Fruit fly (Drosophila melanogaster) whole organism, prepupa: ENCODE data around the gene CG34278.

ENCODE experiments used
- Blimp-1 ChIP-seq: fragments of 200-800 bp; sonication (Bioruptor generic); optimal IDR thresholded peaks from 3 replicates; lab custom pipeline; 2017; ENCODE audit warnings: missing biosample characterization, missing genetic modification characterization, mild to moderate bottlenecking, moderate library complexity, missing genetic modification reagents
- CG10669 ChIP-seq: fragments of 200-800 bp; sonication (Bioruptor generic); optimal IDR thresholded peaks from 3 replicates; lab custom pipeline; 2018; ENCODE audit warnings: missing biosample characterization, mild to moderate bottlenecking, missing genetic modification characterization, moderate library complexity
- CG11762 ChIP-seq: fragments of 200-800 bp; sonication (Bioruptor generic); optimal IDR thresholded peaks from 3 replicates; lab custom pipeline; 2016; ENCODE audit warnings: missing biosample characterization, missing genetic modification characterization; ENCODE audit not compliant: insufficient read depth
- CG11902 ChIP-seq: fragments of 200-800 bp; sonication (Bioruptor generic); optimal IDR thresholded peaks from 3 replicates; lab custom pipeline; 2016; ENCODE audit warnings: missing biosample characterization, missing genetic modification characterization
- CG15336 ChIP-seq: fragments of 200-800 bp; sonication (Bioruptor generic); IDR thresholded peaks from 2 replicates; pipeline ENCODE4 v1.3.6; 2022; ENCODE audit warnings: missing biosample characterization, missing genetic modification characterization
- CG3032 ChIP-seq: fragments of 200-800 bp; optimal IDR thresholded peaks from 2 replicates; lab custom pipeline; 2019; ENCODE audit warnings: missing biosample characterization, mild to moderate bottlenecking, missing genetic modification characterization, moderate library complexity
- CG34406 ChIP-seq: fragments of 200-800 bp; sonication (Bioruptor generic); optimal IDR thresholded peaks from 3 replicates; lab custom pipeline; 2016; ENCODE audit warnings: missing biosample characterization, missing genetic modification characterization
- CG3919 ChIP-seq: fragments of 200-800 bp; sonication (Bioruptor generic); optimal IDR thresholded peaks from 3 replicates; lab custom pipeline; 2016; ENCODE audit warnings: missing biosample characterization, missing genetic modification characterization
- CG4318 ChIP-seq: fragments of 200-800 bp; sonication (Bioruptor generic); optimal IDR thresholded peaks from 3 replicates; lab custom pipeline; 2017; ENCODE audit warnings: missing biosample characterization, mild to moderate bottlenecking, missing genetic modification characterization
- CG6163 ChIP-seq: fragments of 200-800 bp; sonication (Bioruptor generic); IDR thresholded peaks from 3 replicates; pipeline ENCODE4 v1.3.6; 2022; ENCODE audit warnings: missing biosample characterization, missing genetic modification characterization
- CG6276 ChIP-seq: fragments of 200-800 bp; sonication (Bioruptor generic); optimal IDR thresholded peaks from 2 replicates; lab custom pipeline; 2017; ENCODE audit warnings: missing biosample characterization, mild to moderate bottlenecking, missing genetic modification characterization
- CG6792 ChIP-seq: fragments of 200-800 bp; sonication (Bioruptor generic); optimal IDR thresholded peaks from 3 replicates; lab custom pipeline; 2016; ENCODE audit warnings: missing biosample characterization, missing genetic modification characterization
- CG7368 ChIP-seq: fragments of 200-800 bp; sonication (Bioruptor generic); optimal IDR thresholded peaks from 3 replicates; lab custom pipeline; 2016; ENCODE audit warnings: missing biosample characterization, missing genetic modification characterization
- CG8119 ChIP-seq: fragments of 200-800 bp; sonication (Bioruptor generic); IDR thresholded peaks from 3 replicates; pipeline ENCODE4 v1.3.6; 2022; ENCODE audit warnings: missing biosample characterization, missing genetic modification characterization
- CG8632 ChIP-seq: fragments of 200-800 bp; sonication (Bioruptor generic); optimal IDR thresholded peaks from 3 replicates; lab custom pipeline; 2016; ENCODE audit warnings: missing biosample characterization, missing genetic modification characterization
- Eip78C ChIP-seq: fragments of 200-800 bp; sonication (Bioruptor generic); peaks from one replicate; lab custom pipeline; 2016; ENCODE audit warnings: missing biosample characterization, missing genetic modification characterization
- Ets21C ChIP-seq: fragments of 200-800 bp; sonication (Bioruptor generic); optimal IDR thresholded peaks from 3 replicates; lab custom pipeline; 2016; ENCODE audit warnings: missing biosample characterization, missing genetic modification characterization
- Hr39 ChIP-seq: fragments of 200-800 bp; sonication (Bioruptor generic); optimal IDR thresholded peaks from 2 replicates; lab custom pipeline; 2016; ENCODE audit warnings: missing biosample characterization, missing genetic modification characterization
- Hr4 ChIP-seq: fragments of 200-800 bp; sonication (Bioruptor generic); optimal IDR thresholded peaks from 3 replicates; lab custom pipeline; 2016; ENCODE audit warnings: missing biosample characterization, missing genetic modification characterization
- Met ChIP-seq: fragments of 200-800 bp; sonication (Bioruptor generic); optimal IDR thresholded peaks from 3 replicates; lab custom pipeline; 2016; ENCODE audit warnings: missing biosample characterization, missing genetic modification characterization
- OdsH ChIP-seq: fragments of 200-800 bp; sonication (Bioruptor generic); optimal IDR thresholded peaks from 3 replicates; lab custom pipeline; 2016; ENCODE audit warnings: missing biosample characterization, missing genetic modification characterization
- Smox ChIP-seq: fragments of 200-800 bp; sonication (Bioruptor generic); optimal IDR thresholded peaks from 3 replicates; lab custom pipeline; 2016; ENCODE audit warnings: missing biosample characterization, missing genetic modification characterization
- achi ChIP-seq: fragments of 200-800 bp; sonication (Bioruptor generic); optimal IDR thresholded peaks from 3 replicates; lab custom pipeline; 2016; ENCODE audit warnings: missing biosample characterization, missing genetic modification characterization
- dac ChIP-seq: fragments of 200-800 bp; sonication (Bioruptor generic); optimal IDR thresholded peaks from 2 replicates; lab custom pipeline; 2017; ENCODE audit warnings: missing biosample characterization, mild to moderate bottlenecking, missing genetic modification characterization
- dsx ChIP-seq: fragments of 200-800 bp; optimal IDR thresholded peaks from 3 replicates; lab custom pipeline; 2019; ENCODE audit warnings: missing biosample characterization, mild to moderate bottlenecking, missing genetic modification characterization, moderate library complexity; ENCODE audit not compliant: poor library complexity, severe bottlenecking
- eg ChIP-seq: fragments of 200-800 bp; sonication (Bioruptor generic); IDR thresholded peaks from 3 replicates; pipeline ENCODE4 v1.3.6; 2022; ENCODE audit warnings: missing biosample characterization, missing genetic modification characterization
- esn ChIP-seq: fragments of 200-800 bp; sonication (Bioruptor generic); optimal IDR thresholded peaks from 2 replicates; lab custom pipeline; 2016; ENCODE audit warnings: missing biosample characterization, mild to moderate bottlenecking, missing genetic modification characterization, moderate library complexity
- fkh ChIP-seq: fragments of 200-800 bp; sonication (Bioruptor generic); optimal IDR thresholded peaks from 3 replicates; lab custom pipeline; 2017; ENCODE audit warnings: missing biosample characterization, mild to moderate bottlenecking, missing genetic modification characterization, moderate library complexity
- lz ChIP-seq: fragments of 200-800 bp; sonication (Bioruptor generic); optimal IDR thresholded peaks from 3 replicates; lab custom pipeline; 2016; ENCODE audit warnings: missing biosample characterization, missing genetic modification characterization
- net ChIP-seq: fragments of 200-800 bp; sonication (Bioruptor generic); optimal IDR thresholded peaks from 3 replicates; lab custom pipeline; 2016; ENCODE audit warnings: missing biosample characterization, missing genetic modification characterization
- salr ChIP-seq, 2 experiments: fragments of 200-800 bp; sonication (Bioruptor generic); optimal IDR thresholded peaks; 3 replicates each; lab custom pipeline; 2016 to 2018; ENCODE audit warnings: missing biosample characterization in 2 of 2, missing genetic modification characterization in 2 of 2, mild to moderate bottlenecking in 1 of 2
- spab ChIP-seq: fragments of 200-800 bp; sonication (Bioruptor generic); optimal IDR thresholded peaks from 2 replicates; lab custom pipeline; 2017; ENCODE audit warnings: missing biosample characterization, mild to moderate bottlenecking, missing genetic modification characterization, missing genetic modification reagents
- ss ChIP-seq, 2 experiments: fragments of 200-800 bp; sonication (Bioruptor generic); optimal IDR thresholded peaks; 2 replicates in 1 of 2; 3 replicates in 1 of 2; lab custom pipeline; 2017 to 2018; ENCODE audit warnings: mild to moderate bottlenecking in 2 of 2, missing biosample characterization in 2 of 2, missing genetic modification characterization in 2 of 2, moderate library complexity in 1 of 2
- svp ChIP-seq: fragments of 200-800 bp; sonication (Bioruptor generic); peaks from one replicate; lab custom pipeline; 2016; ENCODE audit warnings: missing biosample characterization, missing genetic modification characterization
- vri ChIP-seq: fragments of 200-800 bp; sonication (Bioruptor generic); optimal IDR thresholded peaks from 3 replicates; lab custom pipeline; 2016; ENCODE audit warnings: missing biosample characterization, mild to moderate bottlenecking, missing genetic modification characterization

Gene CG34278

DNA sequence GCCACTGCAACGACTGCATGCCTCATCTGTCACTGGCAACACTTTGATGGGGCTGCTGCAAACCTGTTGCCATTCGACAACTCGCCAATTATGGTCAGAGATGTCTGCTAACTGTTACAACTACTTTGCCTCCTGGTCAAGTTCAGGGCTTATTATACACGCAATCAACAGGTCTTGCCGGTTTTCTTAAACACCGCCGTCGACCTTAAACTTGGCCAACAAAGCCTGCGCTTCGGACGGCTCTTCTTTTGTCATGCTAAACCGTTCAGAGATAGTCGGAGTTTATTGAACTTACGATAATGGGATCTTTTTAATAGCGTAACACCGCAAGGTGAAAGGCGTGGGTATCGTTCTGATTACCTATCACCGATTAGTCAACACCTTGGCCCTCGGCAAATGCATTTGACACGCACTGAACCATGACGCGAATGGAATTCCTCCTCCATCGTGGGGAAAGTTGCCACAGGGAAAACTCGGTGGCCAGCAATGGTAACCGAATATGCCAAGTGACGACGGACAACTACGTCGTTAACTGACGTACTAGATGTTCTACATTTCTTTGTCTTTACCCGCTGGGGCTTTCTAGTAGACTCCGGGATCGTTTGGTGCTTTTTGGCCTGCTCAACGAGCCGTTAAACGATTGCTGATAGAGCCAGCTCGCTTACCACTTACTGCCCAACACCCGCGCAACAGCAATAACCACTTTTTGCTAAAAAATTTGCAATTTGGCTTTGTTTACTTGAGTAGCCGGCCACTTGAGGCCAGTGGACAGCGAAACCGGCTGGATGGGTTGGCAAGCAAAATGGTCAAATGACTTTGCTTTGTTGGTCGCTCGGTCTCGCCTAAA, 9.2 kb upstream of the CG34278 start:
- TF ChIP-seq CG6792 (GFP tag; lab: Kevin White, UChicago) (no peak), CG6276 (no peak), CG11902 (GFP tag; lab: Kevin White, UChicago) (no peak), eg (GFP tag; lab: Robert Waterston, UW) (peak; percentile 12; the same call in 1 of the 3 replicates), CG8119 (no peak), Blimp-1 (GFP tag; lab: Kevin White, UChicago) (no peak), svp (GFP tag; lab: Kevin White, UChicago) (no peak), ss (GFP tag; optimal IDR thresholded peaks at IDR 0.05; lab: Kevin White, UChicago) (peak in 1 of 2 experiments; percentile 41), CG8632 (no peak), Ets21C (GFP tag; lab: Kevin White, UChicago) (no peak), vri (peak; percentile 85), achi (no peak), Smox (GFP tag; lab: Kevin White, UChicago) (no peak), Eip78C (GFP tag; lab: Kevin White, UChicago) (no peak), dsx (peak; percentile 27)

dm6 chr3R:17115668-17116067, 4.6 kb upstream of the CG34278 start:
- TF ChIP-seq CG11902 (GFP tag; lab: Kevin White, UChicago), result no peak
- TF ChIP-seq CG7368 (GFP tag; lab: Kevin White, UChicago), result no peak
- TF ChIP-seq vri, result peak; percentile 31
- no peak for TF ChIP-seq salr (GFP tag; optimal IDR thresholded peaks at IDR 0.05; lab: Kevin White, UChicago)
- TF ChIP-seq svp (GFP tag; lab: Kevin White, UChicago), result no peak
- TF ChIP-seq Hr4 (GFP tag; lab: Kevin White, UChicago), result no peak
- TF ChIP-seq CG34406 (GFP tag; lab: Kevin White, UChicago), result no peak
- TF ChIP-seq CG8119, result no peak
- peak; percentile 95 for TF ChIP-seq fkh (GFP tag; lab: Kevin White, UChicago)
- no peak for TF ChIP-seq net (GFP tag; lab: Kevin White, UChicago)
- TF ChIP-seq CG15336 (GFP tag; lab: Robert Waterston, UW), result no peak
- no peak for TF ChIP-seq OdsH
- TF ChIP-seq spab (GFP tag; lab: Kevin White, UChicago), result no peak
- TF ChIP-seq CG3032 (tag; lab: Kevin White, UChicago), result no peak

- TF ChIP-seq dac (GFP tag; lab: Kevin White, UChicago), result no peak
- no peak for TF ChIP-seq CG11762
- TF ChIP-seq net (GFP tag; lab: Kevin White, UChicago), result no peak
- TF ChIP-seq CG6163 (GFP tag; lab: Robert Waterston, UW), result no peak
- TF ChIP-seq CG8119, result no peak
- TF ChIP-seq esn (GFP tag; lab: Kevin White, UChicago), result peak; percentile 14
- TF ChIP-seq Met (GFP tag; lab: Kevin White, UChicago), result peak; percentile 35
- TF ChIP-seq CG10669 (GFP tag; lab: Kevin White, UChicago), result no peak
- no peak for TF ChIP-seq OdsH
- TF ChIP-seq lz, result no peak
- TF ChIP-seq Eip78C (GFP tag; lab: Kevin White, UChicago), result peak; percentile 55
- TF ChIP-seq CG3919 (GFP tag; lab: Kevin White, UChicago), result no peak
- no peak for TF ChIP-seq salr (GFP tag; optimal IDR thresholded peaks at IDR 0.05; lab: Kevin White, UChicago)
- no peak for TF ChIP-seq CG4318 (GFP tag; lab: Kevin White, UChicago)
- no peak for TF ChIP-seq Ets21C (GFP tag; lab: Kevin White, UChicago)
- TF ChIP-seq CG3032 (tag; lab: Kevin White, UChicago), result no peak
- no peak for TF ChIP-seq svp (GFP tag; lab: Kevin White, UChicago)
- no peak for TF ChIP-seq Hr39 (GFP tag; lab: Kevin White, UChicago)
- peak; percentile 40 for TF ChIP-seq vri
These were observed 4.0 kb upstream of the CG34278 start for dm6 chr3R:17116231-17116630.
